Fruit fly (Drosophila melanogaster) whole organism: ENCODE results near the gene CG3679.

Source experiments
- pan ChIP-seq: fragments of >200 bp; optimal IDR thresholded peaks from 2 replicates; lab custom pipeline; 2017
- usp ChIP-seq: fragments of >200 bp; optimal IDR thresholded peaks from 2 replicates; lab custom pipeline; 2017; ENCODE audit warnings: missing biosample characterization, missing genetic modification characterization, mixed read lengths

dm6 chrX:16308310-16308918 lies 4.7 kb downstream of the CG3679 start, which contains the start of gene Had1:
- no peak for TF ChIP-seq usp (GFP tag; lab: Kevin White, UChicago)
- no peak for TF ChIP-seq pan (lab: Kevin White, UChicago)
